Worm (Caenorhabditis elegans) whole organism, L1 larva: ENCODE results near the gene zip-7.

Experiments used
- C04F5.9 ChIP-seq: sonication (generic microtip); optimal IDR thresholded peaks from 2 replicates; lab custom pipeline; 2016; ENCODE audit warnings: missing genetic modification characterization, missing compliant biosample characterization
- alr-1 ChIP-seq: fragments of 200-800 bp; sonication (Bioruptor generic); optimal IDR thresholded peaks from 2 replicates; lab custom pipeline; 2018; ENCODE audit warnings: borderline replicate concordance, mild to moderate bottlenecking, missing genetic modification characterization, missing compliant biosample characterization
- blmp-1 ChIP-seq: fragments of 150-350 bp; optimal IDR thresholded peaks from 2 replicates; lab custom pipeline; 2014; ENCODE audit warnings: missing biosample characterization, missing genetic modification characterization
- ceh-63 ChIP-seq: fragments of 200-800 bp; sonication (Bioruptor generic); optimal IDR thresholded peaks from 2 replicates; lab custom pipeline; 2018; ENCODE audit warnings: mild to moderate bottlenecking, missing genetic modification characterization, missing compliant biosample characterization
- ceh-82 ChIP-seq, 3 experiments: fragments of 150-350 bp in 1 of 3; sonication (generic microtip) in 2 of 3; optimal IDR thresholded peaks; 2 replicates each; lab custom pipeline; 2014 to 2017; ENCODE audit warnings: missing biosample characterization in 3 of 3, missing genetic modification characterization in 3 of 3
- ces-1 ChIP-seq: fragments of 150-350 bp; optimal IDR thresholded peaks from 2 replicates; lab custom pipeline; 2014; ENCODE audit warnings: missing biosample characterization, missing genetic modification reagents, missing genetic modification characterization
- efl-3 ChIP-seq: fragments of 200-800 bp; sonication (Bioruptor generic); optimal IDR thresholded peaks from 2 replicates; lab custom pipeline; 2018; ENCODE audit warnings: mild to moderate bottlenecking, missing genetic modification characterization, missing compliant biosample characterization
- egl-13 ChIP-seq: sonication (generic microtip); optimal IDR thresholded peaks from 2 replicates; lab custom pipeline; 2016; ENCODE audit warnings: missing genotype, missing genetic modification reagents, missing genetic modification characterization, missing compliant biosample characterization
- elt-3 ChIP-seq, 6 experiments: fragments of 150-350 bp in 1 of 6; sonication (generic microtip); optimal IDR thresholded peaks; 2 replicates each; lab custom pipeline; 2017 to 2018; ENCODE audit warnings: missing biosample characterization in 6 of 6, missing genetic modification characterization in 6 of 6, inconsistent platforms in 1 of 6
- fkh-8 ChIP-seq: sonication (generic microtip); optimal IDR thresholded peaks from 2 replicates; lab custom pipeline; 2016; ENCODE audit warnings: mild to moderate bottlenecking, missing genetic modification characterization, missing compliant biosample characterization
- hpl-2 ChIP-seq: fragments of 150-350 bp; optimal IDR thresholded peaks from 2 replicates; lab custom pipeline; 2014; ENCODE audit warnings: missing biosample characterization, missing genetic modification reagents, missing genetic modification characterization
- jun-1 ChIP-seq: fragments of 150-350 bp; optimal IDR thresholded peaks from 2 replicates; lab custom pipeline; 2014; ENCODE audit warnings: missing biosample characterization, missing genetic modification reagents, missing genetic modification characterization
- lin-14 ChIP-seq: fragments of 200-800 bp; sonication (Bioruptor generic); optimal IDR thresholded peaks from 2 replicates; lab custom pipeline; 2018; ENCODE audit warnings: mild to moderate bottlenecking, missing genetic modification characterization, moderate library complexity, missing compliant biosample characterization
- lin-35 ChIP-seq, 2 experiments: fragments of 150-350 bp; optimal IDR thresholded peaks; 2 replicates each; lab custom pipeline; 2014; ENCODE audit warnings: missing biosample characterization in 2 of 2, missing genetic modification characterization in 2 of 2, missing genetic modification reagents in 2 of 2
- lir-3 ChIP-seq: sonication (generic microtip); optimal IDR thresholded peaks from 2 replicates; lab custom pipeline; 2016; ENCODE audit warnings: mild to moderate bottlenecking, missing genetic modification characterization, moderate library complexity, missing compliant biosample characterization; ENCODE audit not compliant: poor library complexity
- lsy-2 ChIP-seq, 2 experiments: fragments of 150-350 bp; optimal IDR thresholded peaks; 2 replicates each; lab custom pipeline; 2014; ENCODE audit warnings: missing biosample characterization in 2 of 2, missing genetic modification characterization in 2 of 2
- mdl-1 ChIP-seq, 2 experiments: fragments of 150-350 bp; optimal IDR thresholded peaks; 2 replicates each; lab custom pipeline; 2014 to 2017; ENCODE audit warnings: missing biosample characterization in 2 of 2, missing genetic modification characterization in 2 of 2, inconsistent platforms in 1 of 2
- mep-1 ChIP-seq: fragments of 150-350 bp; optimal IDR thresholded peaks from 2 replicates; lab custom pipeline; 2014; ENCODE audit warnings: missing biosample characterization, missing genetic modification characterization
- nhr-12 ChIP-seq: sonication (generic microtip); optimal IDR thresholded peaks from 2 replicates; lab custom pipeline; 2017; ENCODE audit warnings: missing biosample characterization, missing genetic modification characterization
- nhr-20 ChIP-seq: sonication (generic microtip); optimal IDR thresholded peaks from 2 replicates; lab custom pipeline; 2016; ENCODE audit warnings: mild to moderate bottlenecking, missing genetic modification characterization, missing compliant biosample characterization
- nhr-237 ChIP-seq: fragments of 150-350 bp; optimal IDR thresholded peaks from 2 replicates; lab custom pipeline; 2014; ENCODE audit warnings: missing biosample characterization, missing genetic modification characterization
- nhr-28 ChIP-seq: fragments of 150-350 bp; optimal IDR thresholded peaks from 2 replicates; lab custom pipeline; 2014; ENCODE audit warnings: missing biosample characterization, missing genetic modification characterization
- nhr-76 ChIP-seq: sonication (generic microtip); optimal IDR thresholded peaks from 2 replicates; lab custom pipeline; 2017; ENCODE audit warnings: missing biosample characterization, missing genetic modification characterization
- nhr-84 ChIP-seq: sonication (generic microtip); optimal IDR thresholded peaks from 2 replicates; lab custom pipeline; 2017; ENCODE audit warnings: missing biosample characterization, missing genetic modification characterization
- nhr-85 ChIP-seq: sonication (generic microtip); peaks from one replicate; lab custom pipeline; 2016; ENCODE audit warnings: missing genetic modification characterization, inconsistent platforms, missing compliant biosample characterization
- nhr-90 ChIP-seq: sonication (generic microtip); optimal IDR thresholded peaks from 2 replicates; lab custom pipeline; 2016; ENCODE audit warnings: mild to moderate bottlenecking, missing genetic modification characterization, missing compliant biosample characterization; ENCODE audit not compliant: poor library complexity
- pag-3 ChIP-seq: sonication (generic microtip); optimal IDR thresholded peaks from 2 replicates; lab custom pipeline; 2017; ENCODE audit warnings: missing genetic modification characterization, mild to moderate bottlenecking, missing compliant biosample characterization, antibody characterized with exemption, borderline replicate concordance; ENCODE audit not compliant: insufficient read depth
- rnt-1 ChIP-seq: sonication (generic microtip); optimal IDR thresholded peaks from 2 replicates; lab custom pipeline; 2016; ENCODE audit warnings: mild to moderate bottlenecking, missing genetic modification characterization, moderate library complexity, missing compliant biosample characterization
- snpc-4 ChIP-seq: fragments of 150-350 bp; optimal IDR thresholded peaks from 2 replicates; lab custom pipeline; 2014; ENCODE audit warnings: missing biosample characterization, missing genetic modification characterization
- sox-4 ChIP-seq: sonication (generic microtip); optimal IDR thresholded peaks from 2 replicates; lab custom pipeline; 2016; ENCODE audit warnings: missing genetic modification characterization, missing compliant biosample characterization
- sup-37 ChIP-seq: fragments of 200-800 bp; sonication (Bioruptor generic); optimal IDR thresholded peaks from 2 replicates; lab custom pipeline; 2018; ENCODE audit warnings: mild to moderate bottlenecking, missing genetic modification characterization, missing compliant biosample characterization
- tbx-2 ChIP-seq: sonication (generic microtip); optimal IDR thresholded peaks from 2 replicates; lab custom pipeline; 2016; ENCODE audit warnings: missing genetic modification characterization, missing compliant biosample characterization
- unc-30 ChIP-seq: sonication (generic microtip); optimal IDR thresholded peaks from 2 replicates; lab custom pipeline; 2017; ENCODE audit warnings: missing biosample characterization, missing genetic modification characterization
- unc-62 ChIP-seq: fragments of 150-350 bp; optimal IDR thresholded peaks from 2 replicates; lab custom pipeline; 2014; ENCODE audit warnings: missing biosample characterization, missing genetic modification reagents, missing genetic modification characterization
- unc-86 ChIP-seq: sonication (generic microtip); optimal IDR thresholded peaks from 2 replicates; lab custom pipeline; 2016; ENCODE audit warnings: missing genetic modification characterization, missing compliant biosample characterization
- zag-1 ChIP-seq: fragments of 150-350 bp; optimal IDR thresholded peaks from 2 replicates; lab custom pipeline; 2014; ENCODE audit warnings: missing biosample characterization, missing genetic modification characterization

The zip-7 gene

ce11 chrIV:16505632-16506203 is at the start of gene zip-7:
zip-7 (minus strand) TSS chrIV:16505682.
- no peak for TF ChIP-seq efl-3 (GFP tag; lab: Kevin White, UChicago)

- TF ChIP-seq unc-86 (tag; lab: Kevin White, UChicago) (no peak), elt-3 (tag; optimal IDR thresholded peaks at IDR 0.05; lab: Kevin White, UChicago) (no peak), lir-3 (tag; lab: Kevin White, UChicago) (no peak), nhr-84 (no peak), unc-62 (GFP tag; lab: Kevin White, UChicago) (no peak)
These were observed 46.0 kb upstream of the zip-7 start for ce11 chrIV:16551457-16551856.

ce11 chrIV:16542649-16543048 is 37.2 kb upstream of the zip-7 start, which contains the start of gene uroc-1:
uroc-1 (minus strand) TSS chrIV:16542749.
- peak; percentile 22 for TF ChIP-seq blmp-1 (tag; lab: Kevin White, UChicago)
- TF ChIP-seq lin-14 (GFP tag; lab: Kevin White, UChicago) = no peak

ce11 chrIV:16540540-16540939 is 35.1 kb upstream of the zip-7 start:
- TF ChIP-seq nhr-12 (tag; lab: Kevin White, UChicago) (no peak), C04F5.9 (tag; lab: Kevin White, UChicago) (no peak), mep-1 (tag; lab: Kevin White, UChicago) (no peak), zag-1 (no peak), ces-1 (GFP tag; lab: Kevin White, UChicago) (no peak), ceh-82 (tag; optimal IDR thresholded peaks at IDR 0.05; lab: Kevin White, UChicago) (no peak), lsy-2 (tag; optimal IDR thresholded peaks at IDR 0.05; lab: Kevin White, UChicago) (no peak), lir-3 (tag; lab: Kevin White, UChicago) (no peak), sox-4 (tag; lab: Kevin White, UChicago) (no peak), tbx-2 (tag; lab: Kevin White, UChicago) (no peak), egl-13 (tag; lab: Kevin White, UChicago) (no peak), nhr-20 (tag; lab: Kevin White, UChicago) (no peak), hpl-2 (GFP tag; lab: Kevin White, UChicago) (no peak), efl-3 (GFP tag; lab: Kevin White, UChicago) (no peak), snpc-4 (tag; lab: Kevin White, UChicago) (no peak), alr-1 (tag; lab: Kevin White, UChicago) (no peak), jun-1 (tag; lab: Kevin White, UChicago) (no peak), unc-62 (GFP tag; lab: Kevin White, UChicago) (no peak), unc-30 (tag; lab: Kevin White, UChicago) (no peak), nhr-237 (no peak)

- TF ChIP-seq rnt-1 (tag; lab: Kevin White, UChicago) (no peak), fkh-8 (tag; lab: Kevin White, UChicago) (no peak), nhr-90 (tag; lab: Kevin White, UChicago) (no peak), nhr-85 (no peak), jun-1 (tag; lab: Kevin White, UChicago) (no peak), unc-30 (tag; lab: Kevin White, UChicago) (no peak), lin-35 (GFP tag; optimal IDR thresholded peaks at IDR 0.05; lab: Kevin White, UChicago) (no peak), mdl-1 (tag; optimal IDR thresholded peaks at IDR 0.05; lab: Kevin White, UChicago) (no peak), ces-1 (GFP tag; lab: Kevin White, UChicago) (no peak), pag-3 (tag; lab: Kevin White, UChicago) (no peak), tbx-2 (tag; lab: Kevin White, UChicago) (no peak), sup-37 (GFP tag; lab: Kevin White, UChicago) (no peak), ceh-63 (no peak), nhr-76 (no peak), nhr-28 (no peak)
These were observed 29.4 kb upstream of the zip-7 start for ce11 chrIV:16534900-16535299.
